Fruit fly (Drosophila melanogaster): ENCODE measurements around the gene CG3407.

Gene CG3407

DNA sequence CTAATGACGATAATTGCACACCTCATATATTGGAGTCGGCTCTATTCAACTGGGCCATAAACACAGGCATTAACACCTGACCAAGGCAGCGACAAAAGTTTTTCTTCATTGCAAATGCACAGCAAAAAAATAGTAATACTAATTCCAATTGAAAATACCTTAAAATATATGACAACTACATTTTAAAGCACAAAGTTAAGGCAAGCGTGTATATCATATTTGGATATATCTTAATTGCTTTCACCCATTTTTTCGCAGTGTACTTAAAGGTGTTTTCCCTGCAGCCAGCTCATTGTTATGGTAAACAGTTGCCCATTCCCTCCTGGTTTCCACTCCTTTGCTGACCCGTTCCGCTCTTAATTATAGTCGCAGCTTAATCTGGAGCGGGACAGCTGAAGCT, 27.8 kb upstream of the CG3407 start (continued):
- TF ChIP-seq fd102C (GFP tag; optimal IDR thresholded peaks at IDR 0.05) (no peak), Ada2b (GFP tag; IDR thresholded peaks at IDR 0.05) (0 out of 2 replicates have a peak, but pooled peaks have one; percentile 14), tup (GFP tag; optimal IDR thresholded peaks at IDR 0.05) (no peak), Hmr (GFP tag; optimal IDR thresholded peaks at IDR 0.05) (no peak), CG9727 (GFP tag; optimal IDR thresholded peaks at IDR 0.05) (peak; percentile 55), CG12942 (GFP tag; optimal IDR thresholded peaks at IDR 0.05) (no peak), ttk (GFP tag; IDR thresholded peaks at IDR 0.05) (0 out of 2 replicates have a peak, but pooled peaks have one; percentile 17), inv (GFP tag; IDR thresholded peaks at IDR 0.05; ENCODE audit: partially characterized antibody) (no peak), dm (GFP tag; optimal IDR thresholded peaks at IDR 0.05) (no peak), CG2678 (tag; optimal IDR thresholded peaks at IDR 0.05) (no peak), gfzf (GFP tag; optimal IDR thresholded peaks at IDR 0.05) (no peak), schlank (tag; optimal IDR thresholded peaks at IDR 0.05) (no peak), zfh1 (GFP tag; IDR thresholded peaks at IDR 0.05) (peak; percentile 66; the same call in 2 of the 3 replicates), bigmax (GFP tag; optimal IDR thresholded peaks at IDR 0.05) (no peak), Myb (GFP tag; optimal IDR thresholded peaks at IDR 0.05) (no peak), HLH3B (GFP tag; IDR thresholded peaks at IDR 0.05) (no peak), prd (optimal IDR thresholded peaks at IDR 0.05) (no peak), prd (GFP tag; IDR thresholded peaks at IDR 0.05) (peak; percentile 72; the same call in 2 of the 3 replicates), kah (GFP tag; optimal IDR thresholded peaks at IDR 0.05) (no peak), E2f1 (GFP tag; IDR thresholded peaks at IDR 0.05) (no peak), CG15696 (tag; optimal IDR thresholded peaks at IDR 0.05) (peak; percentile 31), phol (tag; optimal IDR thresholded peaks at IDR 0.05) (peak; percentile 60), tgo (GFP tag; IDR thresholded peaks at IDR 0.05) (no peak; the same call in 2 of the 3 replicates), Dfd (GFP tag; optimal IDR thresholded peaks at IDR 0.05) (no peak), ase (GFP tag; IDR thresholded peaks at IDR 0.05) (peak; percentile 12; the same call in 1 of the 3 replicates), ci (GFP tag; IDR thresholded peaks at IDR 0.05) (0 out of 3 replicates have a peak, but pooled peaks have one; percentile 40), caup (GFP tag; optimal IDR thresholded peaks at IDR 0.05; ENCODE audit: severe bottlenecking) (no peak), cas (GFP tag; IDR thresholded peaks at IDR 0.05) (no peak), HmgZ (tag; optimal IDR thresholded peaks at IDR 0.05) (no peak), gro (GFP tag; optimal IDR thresholded peaks at IDR 0.05) (no peak), CG1233 (GFP tag; optimal IDR thresholded peaks at IDR 0.05) (no peak), Jarid2 (GFP tag; optimal IDR thresholded peaks at IDR 0.05) (no peak), CG4424 (GFP tag; optimal IDR thresholded peaks at IDR 0.05) (peak; percentile 38), Ssrp (tag; optimal IDR thresholded peaks at IDR 0.05) (no peak), lab (GFP tag; optimal IDR thresholded peaks at IDR 0.05) (no peak), CG14667 (GFP tag; IDR thresholded peaks at IDR 0.05) (no peak), CG4854 (GFP tag; optimal IDR thresholded peaks at IDR 0.05) (no peak), Xbp1 (GFP tag; optimal IDR thresholded peaks at IDR 0.05) (peak; percentile 20), nerfin-1 (tag; optimal IDR thresholded peaks at IDR 0.05) (no peak), wor (GFP tag; IDR thresholded peaks at IDR 0.05) (0 out of 2 replicates have a peak, but pooled peaks have one; percentile 30), crol (GFP tag; IDR thresholded peaks at IDR 0.05) (no peak), org-1 (GFP tag; optimal IDR thresholded peaks at IDR 0.05) (no peak), HLH4C (GFP tag; IDR thresholded peaks at IDR 0.05; ENCODE audit: partially characterized antibody) (no peak), GATAe (GFP tag; conservative IDR thresholded peaks at IDR 0.05) (no peak), NC2α (GFP tag; optimal IDR thresholded peaks at IDR 0.05) (no peak), Dref (GFP tag; IDR thresholded peaks at IDR 0.05) (no peak), Drgx (GFP tag; IDR thresholded peaks at IDR 0.05) (no peak), zfh2 (GFP tag; optimal IDR thresholded peaks at IDR 0.05) (no peak), pros (GFP tag; optimal IDR thresholded peaks at IDR 0.05) (no peak), CG2889 (GFP tag; IDR thresholded peaks at IDR 0.05) (no peak), CG12769 (tag; optimal IDR thresholded peaks at IDR 0.05) (no peak)

All from whole organism, embryonic.